Worm (Caenorhabditis elegans) whole organism, young adult: ENCODE measurements around the gene srh-128.

ENCODE experiments used
- let-526 ChIP-seq: fragments of 200-800 bp; sonication (Bioruptor generic); IDR thresholded peaks from 2 replicates; pipeline ENCODE4 v1.3.6; 2022; ENCODE audit warnings: missing genetic modification reagents, missing genetic modification characterization, missing compliant biosample characterization
- nhr-120 ChIP-seq: fragments of 200-800 bp; sonication (Bioruptor generic); IDR thresholded peaks from 2 replicates; pipeline ENCODE4 v1.3.6; 2022; ENCODE audit warnings: missing genetic modification characterization, missing compliant biosample characterization
- tbx-9 ChIP-seq: sonication (generic microtip); optimal IDR thresholded peaks from 2 replicates; lab custom pipeline; 2016; ENCODE audit warnings: borderline replicate concordance, missing genetic modification characterization, inconsistent platforms, missing compliant biosample characterization

DNA sequence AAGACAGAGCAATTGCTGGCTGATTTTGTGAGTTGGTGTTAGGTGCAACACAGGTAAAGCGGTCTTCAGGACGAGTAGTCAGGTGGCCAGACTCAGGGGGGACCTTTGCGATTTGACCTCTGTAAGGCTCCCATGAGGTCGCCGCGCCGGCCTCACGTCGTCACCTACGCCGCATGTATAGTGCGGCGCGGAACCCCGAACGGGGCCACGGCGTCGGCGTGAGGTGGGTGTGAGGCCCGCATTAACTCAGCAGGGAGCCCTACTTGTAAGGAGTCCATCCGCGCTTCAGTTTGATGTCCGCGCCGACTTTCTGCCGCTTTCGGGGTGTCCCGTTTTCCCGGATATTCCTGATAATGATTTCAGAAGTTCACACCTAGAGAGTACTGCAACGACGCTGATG is 49.5 kb upstream of the srh-128 start:
- no peak for TF ChIP-seq let-526 (GFP tag; lab: Robert Waterston, UW)
- no peak for TF ChIP-seq nhr-120 (GFP tag; lab: Robert Waterston, UW)
- no peak for TF ChIP-seq tbx-9 (tag; lab: Kevin White, UChicago)
